Worm (Caenorhabditis elegans): ENCODE results near the gene mrp-7.
A peak's percentile ranks its signal among the peaks of the same experiment; 100 is the strongest.

Gene mrp-7

ce11 chrV:19674543-19674942 lies at the start of gene mrp-7:
Gene mrp-7 (plus strand): TSS chrV:19674843.
- TF ChIP-seq B0035.1 (tag; optimal IDR thresholded peaks at IDR 0.05) (no peak), Y79H2A.3 (GFP tag; conservative IDR thresholded peaks at IDR 0.05) (no peak), snpc-4 (GFP tag; optimal IDR thresholded peaks at IDR 0.05) (no peak), snpc-4 (tag; optimal IDR thresholded peaks at IDR 0.05) (no peak), fkh-3 (tag; optimal IDR thresholded peaks at IDR 0.05) (no peak), efl-1 (GFP tag; optimal IDR thresholded peaks at IDR 0.05) (no peak), ccch-3 (GFP tag; optimal IDR thresholded peaks at IDR 0.05) (no peak), Y95B8A.8 (GFP tag; IDR thresholded peaks at IDR 0.05) (no peak), Y67H2A.10 (GFP tag; conservative IDR thresholded peaks at IDR 0.05) (no peak), rcor-1 (GFP tag; IDR thresholded peaks at IDR 0.05) (no peak), ztf-28 (GFP tag; IDR thresholded peaks at IDR 0.05) (no peak), K12H6.12 (tag; optimal IDR thresholded peaks at IDR 0.05) (no peak), cebp-1 (GFP tag; IDR thresholded peaks at IDR 0.05) (no peak), cebp-1 (tag; optimal IDR thresholded peaks at IDR 0.05) (no peak), ets-4 (GFP tag; optimal IDR thresholded peaks at IDR 0.05) (no peak), nhr-120 (GFP tag; IDR thresholded peaks at IDR 0.05) (no peak), rec-8 (tag; optimal IDR thresholded peaks at IDR 0.05) (no peak), C17E4.6 (GFP tag; IDR thresholded peaks at IDR 0.05) (no peak), hrde-1 (tag; optimal IDR thresholded peaks at IDR 0.05; ENCODE audit: borderline replicate concordance) (no peak), gei-17 (GFP tag; optimal IDR thresholded peaks at IDR 0.05) (no peak), ztf-3 (GFP tag; optimal IDR thresholded peaks at IDR 0.05) (no peak)

ce11 chrV:19625719-19626118 lies 48.9 kb upstream of the mrp-7 start:
- TF ChIP-seq egrh-3 (GFP tag; IDR thresholded peaks at IDR 0.05) (peak; percentile 77; the same call in 1 of the 2 replicates), zfh-2 (GFP tag; conservative IDR thresholded peaks at IDR 0.05) (peak; percentile 82), ceh-100 (GFP tag; IDR thresholded peaks at IDR 0.05) (no peak)

- no peak for TF ChIP-seq madf-3 (GFP tag; IDR thresholded peaks at IDR 0.05)
- 0 out of 2 replicates have a peak, but pooled peaks have one; percentile 3 for TF ChIP-seq F39B2.1 (GFP tag; IDR thresholded peaks at IDR 0.05)
- no peak for TF ChIP-seq let-607 (tag; optimal IDR thresholded peaks at IDR 0.05)
- no peak for TF ChIP-seq F22D6.2 (tag; optimal IDR thresholded peaks at IDR 0.05)
- TF ChIP-seq Y53F4B.3 (GFP tag; IDR thresholded peaks at IDR 0.05), result no peak
- no peak for TF ChIP-seq madf-8 (GFP tag; conservative IDR thresholded peaks at IDR 0.05)
- no peak for TF ChIP-seq xnd-1 (tag; optimal IDR thresholded peaks at IDR 0.05)
- no peak for TF ChIP-seq fkh-3 (tag; optimal IDR thresholded peaks at IDR 0.05)
- TF ChIP-seq lin-40 (tag; optimal IDR thresholded peaks at IDR 0.05), result no peak
- no peak for TF ChIP-seq ZK185.1 (tag; optimal IDR thresholded peaks at IDR 0.05; ENCODE audit: poor library complexity, severe bottlenecking)
- TF ChIP-seq F52B5.7 (tag; optimal IDR thresholded peaks at IDR 0.05), result no peak
- TF ChIP-seq tbp1 (GFP tag; optimal IDR thresholded peaks at IDR 0.05), result no peak
- no peak for TF ChIP-seq lir-1 (GFP tag; conservative IDR thresholded peaks at IDR 0.05)
- peak; percentile 75 for TF ChIP-seq zfh-2 (GFP tag; conservative IDR thresholded peaks at IDR 0.05)
- no peak for TF ChIP-seq bed-1 (GFP tag; IDR thresholded peaks at IDR 0.05)
- no peak for TF ChIP-seq F57A8.1 (GFP tag; optimal IDR thresholded peaks at IDR 0.05)
- TF ChIP-seq F10E7.11 (tag; optimal IDR thresholded peaks at IDR 0.05), result no peak
- TF ChIP-seq cebp-1 (GFP tag; IDR thresholded peaks at IDR 0.05), result no peak
- no peak for TF ChIP-seq cebp-1 (tag; optimal IDR thresholded peaks at IDR 0.05)
- TF ChIP-seq hmg-20 (GFP tag; IDR thresholded peaks at IDR 0.05), result no peak
- TF ChIP-seq lin-26 (GFP tag; IDR thresholded peaks at IDR 0.05), result no peak
- TF ChIP-seq efl-1 (GFP tag; optimal IDR thresholded peaks at IDR 0.05), result no peak
- TF ChIP-seq tbx-9 (tag; optimal IDR thresholded peaks at IDR 0.05; ENCODE audit: borderline replicate concordance), result no peak
- TF ChIP-seq unc-62 (GFP tag; optimal IDR thresholded peaks at IDR 0.05), result no peak
- TF ChIP-seq dox-1 (GFP tag; IDR thresholded peaks at IDR 0.05), result no peak
- TF ChIP-seq zim-3 (tag; optimal IDR thresholded peaks at IDR 0.05), result no peak
- TF ChIP-seq T07F8.4 (tag; optimal IDR thresholded peaks at IDR 0.05), result no peak
- no peak for TF ChIP-seq nhr-80 (tag; optimal IDR thresholded peaks at IDR 0.05)
Observed at ce11 chrV:19629544-19629943, 45.1 kb upstream of the mrp-7 start.
